Worm (Caenorhabditis elegans) whole organism, L3 larva: ENCODE results near the gene tra-1.
A peak's percentile ranks its signal among the peaks of the same experiment; 100 is the strongest.

Source experiments
- R02D3.7 ChIP-seq: fragments of 150-350 bp; optimal IDR thresholded peaks from 2 replicates; lab custom pipeline; 2014; ENCODE audit warnings: missing biosample characterization, missing genetic modification characterization
- ceh-82 ChIP-seq: fragments of 150-350 bp; optimal IDR thresholded peaks from 2 replicates; lab custom pipeline; 2014; ENCODE audit warnings: missing biosample characterization, missing genetic modification characterization
- elt-2 ChIP-seq: sonication (generic microtip); optimal IDR thresholded peaks from 2 replicates; lab custom pipeline; 2016; ENCODE audit warnings: missing genetic modification reagents, mild to moderate bottlenecking, missing genetic modification characterization, missing compliant biosample characterization
- fkh-2 ChIP-seq: fragments of 150-350 bp; optimal IDR thresholded peaks from 2 replicates; lab custom pipeline; 2014; ENCODE audit warnings: missing biosample characterization, missing genetic modification reagents, missing genetic modification characterization
- hmg-11 ChIP-seq: sonication (generic microtip); optimal IDR thresholded peaks from 2 replicates; lab custom pipeline; 2016; ENCODE audit warnings: missing genetic modification characterization, missing compliant biosample characterization
- lin-39 ChIP-seq: fragments of 150-350 bp; optimal IDR thresholded peaks from 2 replicates; lab custom pipeline; 2018; ENCODE audit warnings: missing biosample characterization, missing genetic modification reagents, missing genetic modification characterization
- nhr-11 ChIP-seq: fragments of 150-350 bp; optimal IDR thresholded peaks from 2 replicates; lab custom pipeline; 2014; ENCODE audit warnings: missing biosample characterization, missing genetic modification characterization
- nhr-12 ChIP-seq: fragments of 150-350 bp; optimal IDR thresholded peaks from 2 replicates; lab custom pipeline; 2014; ENCODE audit warnings: missing biosample characterization, missing genetic modification characterization
- nhr-237 ChIP-seq: fragments of 150-350 bp; optimal IDR thresholded peaks from 2 replicates; lab custom pipeline; 2014; ENCODE audit warnings: missing biosample characterization, missing genetic modification characterization
- nhr-28 ChIP-seq: fragments of 150-350 bp; optimal IDR thresholded peaks from 2 replicates; lab custom pipeline; 2014; ENCODE audit warnings: missing biosample characterization, missing genetic modification characterization
- nhr-76 ChIP-seq: fragments of 150-350 bp; sonication (generic microtip); optimal IDR thresholded peaks from 5 replicates; lab custom pipeline; 2014; ENCODE audit warnings: missing biosample characterization, missing genetic modification characterization

DNA sequence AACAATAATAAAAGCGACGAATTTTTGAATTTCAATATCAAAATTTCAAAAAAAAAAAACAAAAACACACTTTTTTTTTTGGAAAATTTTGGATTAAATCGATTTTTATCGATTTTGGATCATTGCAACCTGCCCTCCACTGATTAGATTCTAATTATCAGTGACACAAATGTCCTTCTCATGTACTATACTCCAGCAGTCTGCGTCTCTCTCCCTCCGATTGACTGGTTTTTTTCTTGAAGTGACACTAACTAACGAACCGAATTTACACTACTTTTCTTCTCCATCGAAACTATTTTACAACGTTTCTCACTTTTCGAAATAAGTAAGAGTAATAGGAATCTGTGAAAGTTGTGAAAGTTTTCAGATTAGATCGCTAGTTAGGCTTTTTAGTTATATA lies 45.8 kb upstream of the tra-1 start:
- TF ChIP-seq nhr-12 (tag; lab: Kevin White, UChicago) (no peak), nhr-28 (tag; lab: Kevin White, UChicago) (no peak), nhr-237 (tag; lab: Kevin White, UChicago) (no peak), hmg-11 (tag; lab: Kevin White, UChicago) (peak; percentile 3), nhr-76 (tag; lab: Kevin White, UChicago) (no peak), ceh-82 (tag; lab: Kevin White, UChicago) (no peak), elt-2 (tag; lab: Kevin White, UChicago) (peak; percentile 48), lin-39 (no peak), nhr-11 (no peak), fkh-2 (tag; lab: Kevin White, UChicago) (no peak), R02D3.7 (tag; lab: Kevin White, UChicago) (no peak)
